Fruit fly (Drosophila melanogaster) whole organism, prepupa: Measurements from ENCODE around the gene Tmep.

Experiments
- Blimp-1 ChIP-seq: fragments of 200-800 bp; sonication (Bioruptor generic); optimal IDR thresholded peaks from 3 replicates; lab custom pipeline; 2017; ENCODE audit warnings: missing biosample characterization, missing genetic modification characterization, mild to moderate bottlenecking, moderate library complexity, missing genetic modification reagents
- CG15336 ChIP-seq: fragments of 200-800 bp; sonication (Bioruptor generic); IDR thresholded peaks from 2 replicates; pipeline ENCODE4 v1.3.6; 2022; ENCODE audit warnings: missing biosample characterization, missing genetic modification characterization
- CG1621 ChIP-seq: fragments of 200-800 bp; sonication (Bioruptor generic); optimal IDR thresholded peaks from 3 replicates; lab custom pipeline; 2018; ENCODE audit warnings: missing biosample characterization, mild to moderate bottlenecking, missing genetic modification characterization
- CG3919 ChIP-seq: fragments of 200-800 bp; sonication (Bioruptor generic); optimal IDR thresholded peaks from 3 replicates; lab custom pipeline; 2016; ENCODE audit warnings: missing biosample characterization, missing genetic modification characterization
- achi ChIP-seq: fragments of 200-800 bp; sonication (Bioruptor generic); optimal IDR thresholded peaks from 3 replicates; lab custom pipeline; 2016; ENCODE audit warnings: missing biosample characterization, missing genetic modification characterization
- salr ChIP-seq, 2 experiments: fragments of 200-800 bp; sonication (Bioruptor generic); optimal IDR thresholded peaks; 3 replicates each; lab custom pipeline; 2016 to 2018; ENCODE audit warnings: missing biosample characterization in 2 of 2, missing genetic modification characterization in 2 of 2, mild to moderate bottlenecking in 1 of 2
- spab ChIP-seq: fragments of 200-800 bp; sonication (Bioruptor generic); optimal IDR thresholded peaks from 2 replicates; lab custom pipeline; 2017; ENCODE audit warnings: missing biosample characterization, mild to moderate bottlenecking, missing genetic modification characterization, missing genetic modification reagents

DNA sequence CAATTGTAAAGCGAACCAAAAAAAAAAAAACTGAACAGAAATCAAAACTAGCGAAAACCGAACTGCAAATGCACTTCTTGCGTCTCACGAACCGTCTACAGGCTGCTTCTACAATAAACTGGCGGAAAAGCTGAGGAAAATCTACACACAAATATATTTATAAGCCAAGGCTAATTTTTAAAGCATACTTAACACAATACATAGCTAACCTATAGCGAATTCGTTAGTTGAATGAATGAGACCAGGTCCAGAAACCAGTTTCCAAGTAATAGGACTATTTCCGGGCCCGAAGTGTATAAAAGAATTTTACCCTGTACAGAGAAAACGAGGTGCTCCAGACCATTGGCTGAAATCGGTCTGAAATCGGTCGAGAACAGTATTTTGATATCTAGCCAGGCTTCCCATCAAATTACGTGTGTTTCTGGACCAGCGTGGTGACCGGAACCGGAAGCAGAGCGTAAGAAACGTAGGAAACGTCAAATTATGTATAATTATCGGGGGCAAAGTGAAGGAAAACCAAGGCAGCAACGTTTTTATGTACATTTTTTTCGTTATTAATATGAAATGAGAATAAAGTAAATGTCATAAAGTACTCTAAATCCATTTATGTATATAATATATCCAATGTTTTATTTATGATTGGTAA, 6.9 kb downstream of the Tmep start:
- TF ChIP-seq spab (GFP tag; lab: Kevin White, UChicago), result no peak
- TF ChIP-seq Blimp-1 (GFP tag; lab: Kevin White, UChicago), result no peak
- TF ChIP-seq CG15336 (GFP tag; lab: Robert Waterston, UW), result peak; percentile 39; the same call in 1 of the 2 replicates
- no peak for TF ChIP-seq CG1621
- TF ChIP-seq CG3919, result peak; percentile 16
- TF ChIP-seq achi (GFP tag; lab: Kevin White, UChicago), result peak; percentile 12
- TF ChIP-seq salr (GFP tag; optimal IDR thresholded peaks at IDR 0.05; lab: Kevin White, UChicago), result no peak
